Fruit fly (Drosophila melanogaster): Measurements from ENCODE around the gene CG11983.

Gene CG11983

dm6 chr3R:9053021-9053420 is 44.9 kb downstream of the CG11983 start (continued):
- TF ChIP-seq gt (GFP tag; IDR thresholded peaks at IDR 0.05) (no peak), D19A (tag; optimal IDR thresholded peaks at IDR 0.05) (peak; percentile 28), ERR (GFP tag; optimal IDR thresholded peaks at IDR 0.05) (peak; percentile 77), pum (GFP tag; optimal IDR thresholded peaks at IDR 0.05) (no peak), pros (GFP tag; optimal IDR thresholded peaks at IDR 0.05) (peak; percentile 91), corto (GFP tag; optimal IDR thresholded peaks at IDR 0.05) (no peak), inv (GFP tag; IDR thresholded peaks at IDR 0.05; ENCODE audit: partially characterized antibody) (no peak), Sox102F (GFP tag; optimal IDR thresholded peaks at IDR 0.05) (no peak), fru (optimal IDR thresholded peaks at IDR 0.05) (no peak), NK7.1 (GFP tag; optimal IDR thresholded peaks at IDR 0.05) (peak; percentile 39), Lpt (GFP tag; optimal IDR thresholded peaks at IDR 0.05) (no peak), cas (GFP tag; IDR thresholded peaks at IDR 0.05) (no peak), tll (GFP tag; optimal IDR thresholded peaks at IDR 0.05) (no peak), cad (GFP tag; optimal IDR thresholded peaks at IDR 0.05) (no peak), gfzf (GFP tag; optimal IDR thresholded peaks at IDR 0.05) (no peak), br (optimal IDR thresholded peaks at IDR 0.05) (no peak), Med (GFP tag) (peak; percentile 97), D (optimal IDR thresholded peaks at IDR 0.05) (no peak), D (GFP tag; optimal IDR thresholded peaks at IDR 0.05) (no peak), CG12219 (GFP tag; optimal IDR thresholded peaks at IDR 0.05) (peak; percentile 50), CG10959 (GFP tag; IDR thresholded peaks at IDR 0.05) (no peak), zen2 (GFP tag; IDR thresholded peaks at IDR 0.05; ENCODE audit: partially characterized antibody) (no peak), kni (GFP tag; optimal IDR thresholded peaks at IDR 0.05) (peak; percentile 83), Ptx1 (GFP tag; IDR thresholded peaks at IDR 0.05) (no peak), CG33557 (GFP tag; optimal IDR thresholded peaks at IDR 0.05) (peak; percentile 27), Aef1 (GFP tag; IDR thresholded peaks at IDR 0.05) (no peak), CG11093 (GFP tag; IDR thresholded peaks at IDR 0.05) (no peak), shn (GFP tag; optimal IDR thresholded peaks at IDR 0.05) (peak; percentile 68), gcm2 (GFP tag; optimal IDR thresholded peaks at IDR 0.05) (peak; percentile 70), tgo (GFP tag; IDR thresholded peaks at IDR 0.05) (no peak), slbo (GFP tag; IDR thresholded peaks at IDR 0.05) (no peak), pzg (GFP tag; optimal IDR thresholded peaks at IDR 0.05) (peak; percentile 23), ATbp (GFP tag; optimal IDR thresholded peaks at IDR 0.05) (no peak), CG7357 (GFP tag; IDR thresholded peaks at IDR 0.05) (no peak), crc (GFP tag; optimal IDR thresholded peaks at IDR 0.05) (no peak), kay (GFP tag; optimal IDR thresholded peaks at IDR 0.05) (peak; percentile 82), E2f2 (GFP tag; IDR thresholded peaks at IDR 0.05) (no peak), CG14667 (GFP tag; IDR thresholded peaks at IDR 0.05) (no peak), Poxn (GFP tag; IDR thresholded peaks at IDR 0.05) (no peak), CG6813 (GFP tag; optimal IDR thresholded peaks at IDR 0.05) (peak; percentile 76), CG6791 (GFP tag; IDR thresholded peaks at IDR 0.05; ENCODE audit: partially characterized antibody) (no peak), unc-4 (GFP tag; IDR thresholded peaks at IDR 0.05; ENCODE audit: partially characterized antibody) (no peak), Xrp1 (GFP tag; IDR thresholded peaks at IDR 0.05) (no peak), CG1647 (GFP tag; optimal IDR thresholded peaks at IDR 0.05) (peak; percentile 57), Dll (GFP tag; IDR thresholded peaks at IDR 0.05; ENCODE audit: partially characterized antibody) (no peak), TFAM (GFP tag; optimal IDR thresholded peaks at IDR 0.05) (no peak), CG9932 (GFP tag; IDR thresholded peaks at IDR 0.05) (no peak), CG7839 (tag; optimal IDR thresholded peaks at IDR 0.05) (peak; percentile 24), CG18476 (GFP tag; optimal IDR thresholded peaks at IDR 0.05) (no peak), CG7271 (tag; optimal IDR thresholded peaks at IDR 0.05) (no peak), Ravus (GFP tag; IDR thresholded peaks at IDR 0.05) (no peak), dan (GFP tag; IDR thresholded peaks at IDR 0.05) (no peak), CG12299 (tag; optimal IDR thresholded peaks at IDR 0.05) (no peak)

Measured in whole organism, embryonic.